Worm (Caenorhabditis elegans) whole organism, early embryonic: Measurements from ENCODE around the gene kup-1.

ENCODE experiments used
- B0310.2 ChIP-seq: sonication (generic microtip); optimal IDR thresholded peaks from 2 replicates; lab custom pipeline; 2016; ENCODE audit warnings: mild to moderate bottlenecking, missing genetic modification characterization, missing compliant biosample characterization
- F13C5.2 ChIP-seq: sonication (generic microtip); optimal IDR thresholded peaks from 2 replicates; lab custom pipeline; 2017; ENCODE audit warnings: mild to moderate bottlenecking, missing genetic modification characterization, inconsistent platforms, missing compliant biosample characterization
- aly-1 ChIP-seq: sonication (generic microtip); optimal IDR thresholded peaks from 2 replicates; lab custom pipeline; 2016; ENCODE audit warnings: missing genetic modification characterization, missing compliant biosample characterization
- ama-1 ChIP-seq: fragments of 150-350 bp; optimal IDR thresholded peaks from 2 replicates; lab custom pipeline; 2014
- ceh-13 ChIP-seq: fragments of 200-800 bp; sonication (Bioruptor generic); optimal IDR thresholded peaks from 2 replicates; lab custom pipeline; 2018; ENCODE audit warnings: mild to moderate bottlenecking, missing genetic modification characterization, missing compliant biosample characterization
- ceh-36 ChIP-seq: sonication (generic microtip); optimal IDR thresholded peaks from 2 replicates; lab custom pipeline; 2016; ENCODE audit warnings: missing genetic modification characterization, inconsistent platforms, missing compliant biosample characterization
- ets-7 ChIP-seq: sonication (generic microtip); optimal IDR thresholded peaks from 2 replicates; lab custom pipeline; 2016; ENCODE audit warnings: missing genotype, missing genetic modification characterization, missing compliant biosample characterization
- flt-1 ChIP-seq: fragments of 200-800 bp; sonication (Bioruptor generic); IDR thresholded peaks from 2 replicates; pipeline ENCODE4 v1.3.6; 2022; ENCODE audit warnings: missing genetic modification characterization, missing compliant biosample characterization
- hmbx-1 ChIP-seq: sonication (generic microtip); optimal IDR thresholded peaks from 2 replicates; lab custom pipeline; 2016; ENCODE audit warnings: mild to moderate bottlenecking, missing genetic modification characterization, missing compliant biosample characterization
- hmg-4 ChIP-seq: fragments of 200-800 bp; sonication (Bioruptor generic); optimal IDR thresholded peaks from 2 replicates; lab custom pipeline; 2018; ENCODE audit warnings: mild to moderate bottlenecking, missing genetic modification characterization, missing compliant biosample characterization
- hnd-1 ChIP-seq: sonication (generic microtip); optimal IDR thresholded peaks from 2 replicates; lab custom pipeline; 2016; ENCODE audit warnings: missing genetic modification characterization, missing compliant biosample characterization
- pes-1 ChIP-seq: fragments of 200-800 bp; sonication (Bioruptor generic); IDR thresholded peaks from 2 replicates; pipeline ENCODE4 v1.3.6; 2022; ENCODE audit warnings: missing genetic modification reagents, missing genetic modification characterization, missing compliant biosample characterization
- scrt-1 ChIP-seq: fragments of 200-800 bp; sonication (Bioruptor generic); IDR thresholded peaks from 2 replicates; pipeline ENCODE4 v1.3.6; 2022; ENCODE audit warnings: missing genetic modification characterization, missing compliant biosample characterization
- sea-1 ChIP-seq: fragments of 200-800 bp; sonication (Bioruptor generic); conservative IDR thresholded peaks from 2 replicates; pipeline ENCODE4 v1.3.6; 2022; ENCODE audit warnings: missing genetic modification characterization, missing compliant biosample characterization
- tbx-11 ChIP-seq: fragments of 200-800 bp; sonication (Bioruptor generic); IDR thresholded peaks from 2 replicates; pipeline ENCODE4 v1.3.6; 2022; ENCODE audit warnings: missing genetic modification characterization, missing compliant biosample characterization
- tbx-37 ChIP-seq: fragments of 200-800 bp; sonication (Bioruptor generic); conservative IDR thresholded peaks from 2 replicates; pipeline ENCODE4 v1.3.6; 2022; ENCODE audit warnings: missing genetic modification reagents, missing genetic modification characterization, missing compliant biosample characterization
- tra-4 ChIP-seq: sonication (generic microtip); optimal IDR thresholded peaks from 2 replicates; lab custom pipeline; 2017; ENCODE audit warnings: missing genetic modification characterization, missing compliant biosample characterization

The kup-1 gene

DNA sequence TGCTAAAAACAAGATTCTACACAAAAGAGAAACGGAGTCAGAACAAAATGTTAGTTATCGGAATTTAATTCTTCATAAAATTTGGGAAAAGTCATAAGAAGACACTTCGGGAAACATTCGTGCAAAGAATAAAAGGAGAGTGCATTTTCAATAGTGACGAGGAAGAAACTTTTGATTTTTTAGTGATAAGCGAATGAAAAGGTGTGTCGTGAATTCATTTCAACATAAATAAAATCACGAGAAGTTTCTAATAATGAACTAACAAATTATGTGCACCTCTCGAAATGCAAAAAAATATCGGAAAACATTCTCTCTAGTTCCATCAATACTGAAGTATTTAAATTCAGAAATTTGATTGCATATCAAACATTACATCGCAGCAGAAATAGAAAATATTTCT, 35.3 kb upstream of the kup-1 start:
- no peak for TF ChIP-seq F13C5.2
- TF ChIP-seq tra-4 (tag; lab: Kevin White, UChicago): no peak
- no peak for TF ChIP-seq ama-1 (lab: Kevin White, UChicago)
- TF ChIP-seq flt-1 (GFP tag; lab: Robert Waterston, UW): no peak
- TF ChIP-seq hmg-4 (GFP tag; lab: Kevin White, UChicago): no peak
- no peak for TF ChIP-seq sea-1
- no peak for TF ChIP-seq hmbx-1 (tag; lab: Kevin White, UChicago)
- no peak for TF ChIP-seq B0310.2 (tag; lab: Kevin White, UChicago)
- TF ChIP-seq ceh-36 (tag; lab: Kevin White, UChicago): no peak
- TF ChIP-seq pes-1 (GFP tag; lab: Robert Waterston, UW): no peak
- no peak for TF ChIP-seq aly-1 (tag; lab: Kevin White, UChicago)
- TF ChIP-seq ets-7 (tag; lab: Kevin White, UChicago): no peak
- TF ChIP-seq hnd-1 (tag; lab: Kevin White, UChicago): no peak
- TF ChIP-seq tbx-37 (GFP tag; lab: Robert Waterston, UW): no peak
- no peak for TF ChIP-seq scrt-1 (GFP tag; lab: Robert Waterston, UW)

DNA sequence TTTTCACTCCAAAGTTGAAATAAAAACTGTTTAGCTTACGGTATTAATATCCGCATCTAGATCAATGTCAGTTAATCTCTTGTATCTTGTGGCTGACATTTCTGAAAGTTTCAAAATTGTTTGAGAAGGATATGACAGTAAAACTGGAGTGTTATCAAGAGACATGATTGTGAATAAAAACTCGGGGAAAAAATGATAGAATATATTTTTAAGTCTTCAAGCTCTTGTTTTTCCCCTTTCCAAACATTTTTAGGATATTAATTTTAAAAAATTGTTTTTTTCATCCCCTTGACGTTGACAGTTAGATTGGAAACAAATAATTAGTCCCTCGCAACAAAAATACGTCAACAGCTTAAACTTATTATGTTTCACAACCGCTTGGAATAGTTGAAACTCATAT, 34.2 kb upstream of the kup-1 start, which contains the start of gene R07B7.6:
TSS of gene R07B7.6 (minus strand) at position 101 of the 400 bp plus-strand sequence.
- no peak for TF ChIP-seq tra-4 (tag; lab: Kevin White, UChicago)
- TF ChIP-seq tbx-11 (GFP tag; lab: Robert Waterston, UW): no peak
- no peak for TF ChIP-seq ceh-13
- no peak for TF ChIP-seq flt-1 (GFP tag; lab: Robert Waterston, UW)
- TF ChIP-seq scrt-1 (GFP tag; lab: Robert Waterston, UW): no peak
- no peak for TF ChIP-seq B0310.2 (tag; lab: Kevin White, UChicago)
- TF ChIP-seq tbx-37 (GFP tag; lab: Robert Waterston, UW): no peak
- no peak for TF ChIP-seq hmg-4 (GFP tag; lab: Kevin White, UChicago)
- no peak for TF ChIP-seq ceh-36 (tag; lab: Kevin White, UChicago)
- no peak for TF ChIP-seq pes-1 (GFP tag; lab: Robert Waterston, UW)
- no peak for TF ChIP-seq aly-1 (tag; lab: Kevin White, UChicago)
- no peak for TF ChIP-seq sea-1
- TF ChIP-seq ets-7 (tag; lab: Kevin White, UChicago): no peak
- no peak for TF ChIP-seq ama-1 (lab: Kevin White, UChicago)
- no peak for TF ChIP-seq hnd-1 (tag; lab: Kevin White, UChicago)
- no peak for TF ChIP-seq hmbx-1 (tag; lab: Kevin White, UChicago)
- TF ChIP-seq F13C5.2: no peak

DNA sequence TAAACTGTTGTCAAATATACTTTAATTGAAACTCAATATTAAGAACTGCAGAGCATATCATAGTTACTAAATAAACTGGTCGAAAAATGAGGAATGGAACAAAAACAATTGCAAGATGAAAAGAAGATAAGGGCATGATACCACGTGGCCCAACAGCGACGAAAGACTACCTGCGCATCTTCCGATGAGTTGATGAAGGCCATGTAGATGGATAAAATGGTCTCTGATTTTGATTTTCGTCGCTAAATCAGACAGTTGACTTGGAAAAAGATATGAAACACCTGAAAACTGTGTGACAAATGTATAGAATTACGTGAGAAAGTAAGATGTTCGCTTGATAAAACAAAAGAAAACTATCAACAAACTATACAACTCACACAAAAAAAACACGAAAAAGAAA, 30.8 kb upstream of the kup-1 start:
- TF ChIP-seq ets-7 (tag; lab: Kevin White, UChicago) (no peak), tbx-11 (GFP tag; lab: Robert Waterston, UW) (no peak), aly-1 (tag; lab: Kevin White, UChicago) (no peak), ama-1 (lab: Kevin White, UChicago) (no peak), tbx-37 (GFP tag; lab: Robert Waterston, UW) (no peak), B0310.2 (tag; lab: Kevin White, UChicago) (no peak), pes-1 (GFP tag; lab: Robert Waterston, UW) (no peak), ceh-13 (no peak), hmbx-1 (tag; lab: Kevin White, UChicago) (no peak), hnd-1 (tag; lab: Kevin White, UChicago) (no peak), scrt-1 (GFP tag; lab: Robert Waterston, UW) (no peak), ceh-36 (tag; lab: Kevin White, UChicago) (no peak), F13C5.2 (no peak), flt-1 (GFP tag; lab: Robert Waterston, UW) (no peak), tra-4 (tag; lab: Kevin White, UChicago) (no peak), hmg-4 (GFP tag; lab: Kevin White, UChicago) (no peak), sea-1 (no peak)

DNA sequence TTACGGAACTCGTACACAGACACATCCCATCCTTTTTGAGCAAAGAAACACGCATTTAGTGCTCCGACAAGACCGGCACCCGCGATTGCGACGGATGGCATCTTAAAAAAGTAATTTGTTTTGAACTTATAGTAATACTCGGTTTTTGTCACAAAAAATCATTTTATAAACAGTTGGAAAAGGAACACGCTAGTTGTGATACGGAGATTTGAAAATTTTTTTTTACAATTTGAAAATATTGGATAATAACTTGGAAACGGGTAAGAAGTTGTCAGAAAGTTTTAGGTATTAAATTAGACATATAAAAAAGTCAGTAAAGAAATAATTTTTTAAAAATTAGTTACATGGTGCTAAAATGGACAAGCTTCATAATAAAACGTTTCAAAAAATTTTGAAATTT, 29.7 kb upstream of the kup-1 start, which contains the start of gene kmo-1:
TSS of gene kmo-1 (minus strand) at position 101 of the 400 bp plus-strand sequence.
- TF ChIP-seq hnd-1 (tag; lab: Kevin White, UChicago) (no peak), ama-1 (lab: Kevin White, UChicago) (no peak), ceh-13 (no peak), flt-1 (GFP tag; lab: Robert Waterston, UW) (no peak), scrt-1 (GFP tag; lab: Robert Waterston, UW) (no peak), tbx-11 (GFP tag; lab: Robert Waterston, UW) (no peak), B0310.2 (tag; lab: Kevin White, UChicago) (no peak), hmbx-1 (tag; lab: Kevin White, UChicago) (no peak), pes-1 (GFP tag; lab: Robert Waterston, UW) (no peak), hmg-4 (GFP tag; lab: Kevin White, UChicago) (no peak), F13C5.2 (no peak), tbx-37 (GFP tag; lab: Robert Waterston, UW) (no peak)

DNA sequence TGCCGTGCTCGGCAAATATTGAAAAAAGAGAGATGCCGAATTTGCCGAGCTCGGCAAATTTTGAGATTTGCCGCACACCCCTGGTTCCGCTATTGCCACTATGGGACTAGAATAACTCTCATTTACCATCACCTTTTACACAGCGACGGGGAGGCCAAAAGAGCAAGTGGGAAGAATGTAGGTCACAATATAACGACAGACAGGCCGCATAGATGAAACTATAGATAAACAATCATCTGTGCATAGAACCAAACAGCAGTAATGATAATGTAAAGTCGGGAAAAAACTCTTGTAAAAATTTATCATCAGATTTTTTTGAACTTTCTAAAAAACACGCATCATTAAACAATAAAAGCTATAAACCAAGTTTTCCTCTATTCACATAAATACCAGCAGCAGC, 27.8 kb upstream of the kup-1 start, which contains the start of gene kmo-2:
TSS of gene kmo-2 (minus strand) at position 101 of the 400 bp plus-strand sequence.
- no peak for TF ChIP-seq ama-1 (lab: Kevin White, UChicago)
- no peak for TF ChIP-seq sea-1
- no peak for TF ChIP-seq hnd-1 (tag; lab: Kevin White, UChicago)
- no peak for TF ChIP-seq F13C5.2
- TF ChIP-seq pes-1 (GFP tag; lab: Robert Waterston, UW): no peak
- no peak for TF ChIP-seq ets-7 (tag; lab: Kevin White, UChicago)
- TF ChIP-seq ceh-36 (tag; lab: Kevin White, UChicago): no peak
- TF ChIP-seq tbx-37 (GFP tag; lab: Robert Waterston, UW): no peak
- no peak for TF ChIP-seq scrt-1 (GFP tag; lab: Robert Waterston, UW)
- no peak for TF ChIP-seq aly-1 (tag; lab: Kevin White, UChicago)
- TF ChIP-seq hmbx-1 (tag; lab: Kevin White, UChicago): no peak
- no peak for TF ChIP-seq flt-1 (GFP tag; lab: Robert Waterston, UW)
- TF ChIP-seq tra-4 (tag; lab: Kevin White, UChicago): no peak
- no peak for TF ChIP-seq tbx-11 (GFP tag; lab: Robert Waterston, UW)

DNA sequence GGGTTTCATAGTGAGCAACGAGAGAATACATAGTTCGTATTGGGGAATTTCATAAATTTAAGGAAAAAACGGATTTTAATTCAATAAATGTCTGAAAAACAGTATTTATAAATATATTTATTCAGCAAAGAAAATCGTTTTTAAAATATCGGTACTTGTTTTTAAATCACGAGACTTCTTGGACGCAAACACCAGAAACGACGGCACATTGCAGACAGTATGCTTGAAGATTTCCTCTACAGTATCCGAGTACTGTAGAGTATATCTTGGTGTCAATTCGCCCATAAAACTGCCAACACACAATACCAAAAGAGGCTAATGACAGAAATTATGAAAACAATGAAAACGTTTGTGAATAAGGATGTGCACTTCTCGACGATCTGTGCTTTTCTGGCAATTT, 25.2 kb upstream of the kup-1 start:
- TF ChIP-seq aly-1 (tag; lab: Kevin White, UChicago) (no peak), flt-1 (GFP tag; lab: Robert Waterston, UW) (no peak), ets-7 (tag; lab: Kevin White, UChicago) (no peak), hmbx-1 (tag; lab: Kevin White, UChicago) (no peak), ceh-13 (no peak), ama-1 (lab: Kevin White, UChicago) (no peak), pes-1 (GFP tag; lab: Robert Waterston, UW) (no peak)
